Worm (Caenorhabditis elegans) whole organism, young adult: ENCODE data around the gene timm-17B.1.

ENCODE experiments used
- B0019.2 ChIP-seq: fragments of 200-800 bp; sonication (Bioruptor generic); conservative IDR thresholded peaks from 2 replicates; pipeline ENCODE4 v1.3.6; 2022; ENCODE audit warnings: missing genetic modification reagents, missing genetic modification characterization, missing compliant biosample characterization
- B0336.3 ChIP-seq: fragments of 200-800 bp; sonication (Bioruptor generic); IDR thresholded peaks from 2 replicates; pipeline ENCODE4 v1.3.6; 2022; ENCODE audit warnings: missing genetic modification characterization, missing compliant biosample characterization
- C06A6.2 ChIP-seq: fragments of 200-800 bp; sonication (Bioruptor generic); conservative IDR thresholded peaks from 2 replicates; pipeline ENCODE4 v1.3.6; 2022; ENCODE audit warnings: missing genetic modification characterization, missing compliant biosample characterization
- F37B4.10 ChIP-seq: fragments of 200-800 bp; sonication (Bioruptor generic); IDR thresholded peaks from 2 replicates; pipeline ENCODE4 v1.3.6; 2022; ENCODE audit warnings: missing genetic modification characterization, missing compliant biosample characterization
- F55B11.4 ChIP-seq: sonication (generic microtip); optimal IDR thresholded peaks from 2 replicates; lab custom pipeline; 2016; ENCODE audit warnings: missing compliant biosample characterization, missing genetic modification characterization, borderline replicate concordance; ENCODE audit not compliant: insufficient read depth
- F57C9.4 ChIP-seq: sonication (generic microtip); optimal IDR thresholded peaks from 2 replicates; lab custom pipeline; 2017; ENCODE audit warnings: mild to moderate bottlenecking, missing genetic modification characterization, missing compliant biosample characterization
- K12H6.12 ChIP-seq: fragments of 200-800 bp; sonication (Bioruptor generic); optimal IDR thresholded peaks from 2 replicates; lab custom pipeline; 2018; ENCODE audit warnings: mild to moderate bottlenecking, missing genetic modification characterization, missing compliant biosample characterization
- T26A5.8 ChIP-seq: sonication (generic microtip); optimal IDR thresholded peaks from 2 replicates; lab custom pipeline; 2016; ENCODE audit warnings: missing genetic modification characterization, missing compliant biosample characterization
- Y53G8AR.9 ChIP-seq: fragments of 200-800 bp; sonication (Bioruptor generic); conservative IDR thresholded peaks from 2 replicates; pipeline ENCODE4 v1.3.6; 2022; ENCODE audit warnings: missing genetic modification reagents, missing genetic modification characterization, missing compliant biosample characterization
- akir-1 ChIP-seq: fragments of 200-800 bp; sonication (Bioruptor generic); optimal IDR thresholded peaks from 2 replicates; lab custom pipeline; 2018; ENCODE audit warnings: mild to moderate bottlenecking, missing genetic modification characterization, moderate library complexity, missing compliant biosample characterization
- ama-1 ChIP-seq, 3 experiments: fragments of 150-350 bp in 1 of 3; sonication (generic microtip) in 2 of 3; optimal IDR thresholded peaks; 2 replicates each; lab custom pipeline; 2014 to 2018; ENCODE audit warnings: missing biosample characterization in 2 of 3, missing genetic modification characterization in 2 of 3, missing genetic modification reagents in 2 of 3
- aptf-2 ChIP-seq: fragments of 200-800 bp; sonication (Bioruptor generic); conservative IDR thresholded peaks from 2 replicates; pipeline ENCODE4 v1.3.6; 2022; ENCODE audit warnings: missing genetic modification reagents, missing genetic modification characterization, missing compliant biosample characterization
- aptf-3 ChIP-seq: fragments of 200-800 bp; sonication (Bioruptor generic); IDR thresholded peaks from 2 replicates; pipeline ENCODE4 v1.3.6; 2022; ENCODE audit warnings: missing genetic modification characterization, missing compliant biosample characterization
- athp-1 ChIP-seq: sonication (generic microtip); optimal IDR thresholded peaks from 2 replicates; lab custom pipeline; 2017; ENCODE audit warnings: mild to moderate bottlenecking, missing genetic modification characterization, missing compliant biosample characterization
- attf-6 ChIP-seq: fragments of 200-800 bp; sonication (Bioruptor generic); IDR thresholded peaks from 2 replicates; pipeline ENCODE4 v1.3.6; 2022; ENCODE audit warnings: missing genetic modification reagents, missing genetic modification characterization, missing compliant biosample characterization
- cebp-2 ChIP-seq: fragments of 200-800 bp; sonication (Bioruptor generic); IDR thresholded peaks from 2 replicates; pipeline ENCODE4 v1.3.6; 2022; ENCODE audit warnings: missing genetic modification characterization, missing compliant biosample characterization
- ceh-27 ChIP-seq: fragments of 200-800 bp; sonication (Bioruptor generic); optimal IDR thresholded peaks from 2 replicates; lab custom pipeline; 2018; ENCODE audit warnings: mild to moderate bottlenecking, missing genetic modification characterization, moderate library complexity, missing compliant biosample characterization
- dpff-1 ChIP-seq: sonication (generic microtip); optimal IDR thresholded peaks from 2 replicates; lab custom pipeline; 2017; ENCODE audit warnings: mild to moderate bottlenecking, missing genetic modification characterization, missing compliant biosample characterization
- ets-4 ChIP-seq: fragments of 200-800 bp; sonication (Bioruptor generic); optimal IDR thresholded peaks from 2 replicates; lab custom pipeline; 2018; ENCODE audit warnings: mild to moderate bottlenecking, missing genetic modification characterization, missing compliant biosample characterization
- hlh-12 ChIP-seq: sonication (generic microtip); optimal IDR thresholded peaks from 2 replicates; lab custom pipeline; 2016; ENCODE audit warnings: missing genetic modification characterization, missing compliant biosample characterization
- hmg-1.2 ChIP-seq: fragments of 200-800 bp; sonication (Bioruptor generic); IDR thresholded peaks from 2 replicates; pipeline ENCODE4 v1.3.6; 2022; ENCODE audit warnings: missing genetic modification reagents, missing genetic modification characterization, missing compliant biosample characterization
- hrde-1 ChIP-seq: sonication (generic microtip); optimal IDR thresholded peaks from 2 replicates; lab custom pipeline; 2016; ENCODE audit warnings: missing genetic modification characterization, mild to moderate bottlenecking, missing compliant biosample characterization, moderate library complexity, missing genotype, missing genetic modification reagents, borderline replicate concordance
- hsf-1 ChIP-seq: fragments of 200-800 bp; sonication (Bioruptor generic); IDR thresholded peaks from 2 replicates; pipeline ENCODE4 v1.3.6; 2022; ENCODE audit warnings: missing genetic modification reagents, missing genetic modification characterization, missing compliant biosample characterization
- let-607 ChIP-seq, 2 experiments: fragments of 200-800 bp in 1 of 2; sonication (Bioruptor generic) in 1 of 2; sonication (generic microtip) in 1 of 2; optimal IDR thresholded peaks; 2 replicates each; lab custom pipeline; 2016 to 2018; ENCODE audit warnings: mild to moderate bottlenecking in 2 of 2, missing compliant biosample characterization in 2 of 2, missing genetic modification characterization in 2 of 2, moderate library complexity in 2 of 2, missing genotype in 1 of 2
- lin-26 ChIP-seq: fragments of 200-800 bp; sonication (Bioruptor generic); IDR thresholded peaks from 2 replicates; pipeline ENCODE4 v1.3.6; 2022; ENCODE audit warnings: missing genetic modification reagents, missing genetic modification characterization, missing compliant biosample characterization
- lin-40 ChIP-seq: sonication (generic microtip); optimal IDR thresholded peaks from 2 replicates; lab custom pipeline; 2016; ENCODE audit warnings: missing genetic modification characterization, mild to moderate bottlenecking, missing compliant biosample characterization, missing genotype, missing genetic modification reagents
- lin-54 ChIP-seq: fragments of 200-800 bp; sonication (Bioruptor generic); optimal IDR thresholded peaks from 2 replicates; lab custom pipeline; 2018; ENCODE audit warnings: mild to moderate bottlenecking, missing genetic modification characterization, missing compliant biosample characterization
- madf-3 ChIP-seq: fragments of 200-800 bp; sonication (Bioruptor generic); IDR thresholded peaks from 2 replicates; pipeline ENCODE4 v1.3.6; 2022; ENCODE audit warnings: missing genetic modification reagents, missing genetic modification characterization, missing compliant biosample characterization
- mes-4 ChIP-seq: sonication (generic microtip); optimal IDR thresholded peaks from 2 replicates; lab custom pipeline; 2016; ENCODE audit warnings: missing genotype, missing genetic modification characterization, missing compliant biosample characterization
- nfya-2 ChIP-seq: fragments of 200-800 bp; sonication (Bioruptor generic); IDR thresholded peaks from 2 replicates; pipeline ENCODE4 v1.3.6; 2022; ENCODE audit warnings: missing genetic modification reagents, missing genetic modification characterization, missing compliant biosample characterization
- nfyb-1 ChIP-seq: fragments of 200-800 bp; sonication (Bioruptor generic); IDR thresholded peaks from 2 replicates; pipeline ENCODE4 v1.3.6; 2022; ENCODE audit warnings: missing genetic modification reagents, missing genetic modification characterization, missing compliant biosample characterization
- nhr-179 ChIP-seq: sonication (generic microtip); optimal IDR thresholded peaks from 2 replicates; lab custom pipeline; 2016; ENCODE audit warnings: mild to moderate bottlenecking, missing genetic modification characterization, missing compliant biosample characterization
- pha-4 ChIP-seq: fragments of 150-350 bp; sonication (generic microtip); optimal IDR thresholded peaks from 2 replicates; lab custom pipeline; 2014; ENCODE audit warnings: missing biosample characterization, missing genetic modification reagents, missing genetic modification characterization
- rec-8 ChIP-seq, 2 experiments: sonication (generic microtip); optimal IDR thresholded peaks; 2 replicates each; lab custom pipeline; 2016; ENCODE audit warnings: mild to moderate bottlenecking in 2 of 2, missing genetic modification characterization in 2 of 2, missing genetic modification reagents in 2 of 2, missing genotype in 2 of 2, missing biosample characterization in 1 of 2, missing compliant biosample characterization in 1 of 2, moderate library complexity in 1 of 2
- repo-1 ChIP-seq: sonication (generic microtip); optimal IDR thresholded peaks from 2 replicates; lab custom pipeline; 2017; ENCODE audit warnings: mild to moderate bottlenecking, missing genetic modification characterization, missing compliant biosample characterization
- rpc-1 ChIP-seq, 2 experiments: fragments of 150-350 bp in 1 of 2; sonication (generic microtip) in 1 of 2; optimal IDR thresholded peaks; 2 replicates each; lab custom pipeline; 2014 to 2018; ENCODE audit warnings: missing biosample characterization in 1 of 2, missing genetic modification characterization in 1 of 2, missing genetic modification reagents in 1 of 2, missing genotype in 1 of 2
- snpc-1.1 ChIP-seq: sonication (generic microtip); optimal IDR thresholded peaks from 2 replicates; lab custom pipeline; 2017; ENCODE audit warnings: missing genetic modification characterization, mild to moderate bottlenecking, missing compliant biosample characterization, antibody characterized with exemption, moderate library complexity, missing genotype, missing genetic modification reagents; ENCODE audit not compliant: insufficient read depth
- snpc-3.4 ChIP-seq: sonication (generic microtip); optimal IDR thresholded peaks from 2 replicates; lab custom pipeline; 2017; ENCODE audit warnings: missing genetic modification characterization, mild to moderate bottlenecking, missing compliant biosample characterization, antibody characterized with exemption, moderate library complexity, missing genotype, missing genetic modification reagents
- tbx-9 ChIP-seq: sonication (generic microtip); optimal IDR thresholded peaks from 2 replicates; lab custom pipeline; 2016; ENCODE audit warnings: borderline replicate concordance, missing genetic modification characterization, inconsistent platforms, missing compliant biosample characterization
- unc-62 ChIP-seq: fragments of 150-350 bp; optimal IDR thresholded peaks from 2 replicates; lab custom pipeline; 2014; ENCODE audit warnings: missing biosample characterization, missing genetic modification reagents, missing genetic modification characterization
- xnd-1 ChIP-seq: sonication (generic microtip); optimal IDR thresholded peaks from 2 replicates; lab custom pipeline; 2016; ENCODE audit warnings: missing genotype, missing genetic modification reagents, missing genetic modification characterization, missing compliant biosample characterization
- zfh-2 ChIP-seq: fragments of 200-800 bp; sonication (Bioruptor generic); conservative IDR thresholded peaks from 2 replicates; pipeline ENCODE4 v1.3.6; 2022; ENCODE audit warnings: missing genetic modification reagents, missing genetic modification characterization, missing compliant biosample characterization
- ztf-25 ChIP-seq: fragments of 200-800 bp; sonication (Bioruptor generic); IDR thresholded peaks from 2 replicates; pipeline ENCODE4 v1.3.6; 2022; ENCODE audit warnings: missing genetic modification reagents, missing genetic modification characterization, missing compliant biosample characterization
- ztf-3 ChIP-seq: fragments of 200-800 bp; sonication (Bioruptor generic); optimal IDR thresholded peaks from 2 replicates; lab custom pipeline; 2018; ENCODE audit warnings: mild to moderate bottlenecking, missing genetic modification characterization, missing compliant biosample characterization
- ztf-6 ChIP-seq: fragments of 200-800 bp; sonication (Bioruptor generic); IDR thresholded peaks from 2 replicates; pipeline ENCODE4 v1.3.6; 2022; ENCODE audit warnings: missing genetic modification reagents, missing genetic modification characterization, missing compliant biosample characterization

The timm-17B.1 gene

DNA sequence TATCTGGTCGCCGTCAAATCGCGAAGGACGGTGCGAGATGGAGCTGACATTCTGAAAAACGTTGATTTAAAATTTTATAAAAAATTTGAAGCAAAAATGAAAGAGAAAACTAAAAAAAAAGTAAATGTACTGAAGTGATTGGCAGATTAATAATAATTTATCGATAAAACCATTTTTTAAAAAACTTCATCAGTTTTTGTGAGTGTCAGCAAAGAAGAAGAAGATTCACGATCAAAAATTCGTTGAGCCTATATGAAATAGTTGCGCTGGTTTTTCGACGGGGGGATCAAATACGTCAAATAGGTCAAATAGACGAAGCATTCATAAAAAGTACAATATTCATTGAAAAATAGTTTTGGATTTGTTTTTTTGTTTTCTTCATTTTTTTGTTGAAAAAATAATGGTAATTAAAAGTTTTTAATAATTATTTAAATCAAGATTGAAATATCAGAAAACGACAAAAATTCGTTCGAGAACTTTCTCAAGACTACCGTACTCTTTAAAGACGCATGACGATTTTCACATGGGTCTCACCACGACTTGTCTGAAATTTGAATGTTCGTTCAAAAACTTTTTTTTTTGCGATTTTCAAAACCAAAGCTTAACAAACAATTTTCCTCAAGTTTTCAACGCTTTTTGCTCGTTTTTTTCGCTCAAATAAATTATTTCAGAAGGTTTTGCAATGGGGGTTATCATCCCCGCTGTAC lies 15.2 kb upstream of the timm-17B.1 start, which contains the start of the genes memi-1 and cyp-31A3 (continued):
- TF ChIP-seq ama-1 (optimal IDR thresholded peaks at IDR 0.05; lab: Kevin White, UChicago), result no peak
- TF ChIP-seq ama-1 (GFP tag; optimal IDR thresholded peaks at IDR 0.05; lab: Kevin White, UChicago), result no peak
- no peak for TF ChIP-seq rec-8 (tag; optimal IDR thresholded peaks at IDR 0.05; lab: Kevin White, UChicago)
- no peak for TF ChIP-seq unc-62 (GFP tag; lab: Kevin White, UChicago)
- TF ChIP-seq lin-40 (tag; lab: Kevin White, UChicago), result no peak
- no peak for TF ChIP-seq K12H6.12 (tag; lab: Kevin White, UChicago)
- TF ChIP-seq madf-3 (GFP tag; lab: Robert Waterston, UW), result 0 out of 2 replicates have a peak, but pooled peaks have one; percentile 31

DNA sequence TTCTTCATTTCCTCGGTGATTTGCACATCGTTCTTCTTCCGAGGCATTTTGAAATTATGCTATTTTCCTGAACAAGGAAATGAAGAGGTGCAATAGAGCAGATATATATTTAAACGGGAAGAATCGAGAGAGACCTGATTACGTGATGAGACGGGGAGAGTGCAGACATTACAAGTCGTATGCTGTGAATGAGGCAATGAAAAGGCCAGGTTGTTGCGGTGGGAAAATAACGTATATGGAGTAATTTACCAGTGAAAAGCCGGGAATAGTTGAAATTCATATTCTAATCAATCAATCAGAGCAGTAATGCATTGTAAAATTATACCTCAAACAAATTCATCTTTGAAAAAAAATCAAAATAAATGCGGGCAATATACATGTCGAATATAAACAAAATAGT lies 13.4 kb upstream of the timm-17B.1 start, which contains the start of gene Y17G9B.8:
Gene Y17G9B.8, minus strand, starts transcription at position 182 of the 400 bp plus-strand sequence.
- no peak for TF ChIP-seq ztf-3 (GFP tag; lab: Kevin White, UChicago)
- peak; percentile 67 for TF ChIP-seq snpc-3.4 (tag; lab: Kevin White, UChicago)
- TF ChIP-seq ztf-25 (GFP tag; lab: Robert Waterston, UW), result no peak
- no peak for TF ChIP-seq Y53G8AR.9 (GFP tag; lab: Robert Waterston, UW)
- TF ChIP-seq rpc-1 (optimal IDR thresholded peaks at IDR 0.05; lab: Kevin White, UChicago), result no peak
- no peak for TF ChIP-seq rpc-1 (tag; optimal IDR thresholded peaks at IDR 0.05; lab: Kevin White, UChicago)
- TF ChIP-seq nfya-2 (GFP tag; lab: Robert Waterston, UW), result no peak
- peak; percentile 75 for TF ChIP-seq B0336.3 (GFP tag; lab: Robert Waterston, UW)
- TF ChIP-seq ets-4 (GFP tag; lab: Kevin White, UChicago), result no peak
- TF ChIP-seq nfyb-1 (GFP tag; lab: Robert Waterston, UW), result peak; percentile 72
- no peak for TF ChIP-seq zfh-2 (GFP tag; lab: Robert Waterston, UW)
- peak; percentile 44; the same call in 1 of the 2 replicates for TF ChIP-seq hmg-1.2 (GFP tag; lab: Robert Waterston, UW)
- no peak for TF ChIP-seq F57C9.4 (tag; lab: Kevin White, UChicago)
- no peak for TF ChIP-seq B0019.2 (GFP tag; lab: Robert Waterston, UW)
- no peak for TF ChIP-seq ztf-6 (GFP tag; lab: Robert Waterston, UW)
- TF ChIP-seq tbx-9, result no peak
- peak; percentile 32 for TF ChIP-seq xnd-1
- peak; percentile 11 for TF ChIP-seq repo-1
- no peak for TF ChIP-seq hrde-1 (tag; lab: Kevin White, UChicago)
- TF ChIP-seq F55B11.4, result no peak
- no peak for TF ChIP-seq mes-4 (tag; lab: Kevin White, UChicago)
- no peak for TF ChIP-seq F37B4.10
- TF ChIP-seq attf-6 (GFP tag; lab: Robert Waterston, UW), result no peak
- no peak for TF ChIP-seq let-607 (tag; optimal IDR thresholded peaks at IDR 0.05; lab: Kevin White, UChicago)
- TF ChIP-seq hlh-12 (tag; lab: Kevin White, UChicago), result no peak
- peak; percentile 83 for TF ChIP-seq hsf-1 (GFP tag; lab: Robert Waterston, UW)
- TF ChIP-seq cebp-2 (GFP tag; lab: Robert Waterston, UW), result no peak
- TF ChIP-seq aptf-2 (GFP tag; lab: Robert Waterston, UW), result no peak
- no peak for TF ChIP-seq T26A5.8 (tag; lab: Kevin White, UChicago)
- TF ChIP-seq dpff-1 (tag; lab: Kevin White, UChicago), result no peak
- TF ChIP-seq aptf-3 (GFP tag; lab: Robert Waterston, UW), result no peak
- TF ChIP-seq nhr-179, result no peak
- TF ChIP-seq athp-1 (tag; lab: Kevin White, UChicago), result peak; percentile 10
- TF ChIP-seq pha-4, result no peak
- TF ChIP-seq lin-54 (GFP tag; lab: Kevin White, UChicago), result peak; percentile 45
- peak; percentile 44; the same call in 1 of the 2 replicates for TF ChIP-seq lin-26 (GFP tag; lab: Robert Waterston, UW)
- no peak for TF ChIP-seq C06A6.2
- no peak for TF ChIP-seq rec-8 (tag; optimal IDR thresholded peaks at IDR 0.05; lab: Kevin White, UChicago)
- TF ChIP-seq ceh-27 (GFP tag; lab: Kevin White, UChicago), result peak; percentile 2
- no peak for TF ChIP-seq snpc-1.1 (tag; lab: Kevin White, UChicago)
- TF ChIP-seq akir-1, result no peak
